Worm (Caenorhabditis elegans) whole organism, L4 larva: ENCODE results near the gene mrpl-37.

Experiments
- D1046.2 ChIP-seq: fragments of 200-800 bp; sonication (Bioruptor generic); IDR thresholded peaks from 2 replicates; pipeline ENCODE4 v1.3.6; 2022; ENCODE audit warnings: missing genetic modification characterization, missing compliant biosample characterization
- F37D6.2 ChIP-seq: sonication (generic microtip); optimal IDR thresholded peaks from 2 replicates; lab custom pipeline; 2016; ENCODE audit warnings: mild to moderate bottlenecking, missing genetic modification characterization, missing compliant biosample characterization
- F44E2.7 ChIP-seq: fragments of 200-800 bp; sonication (Bioruptor generic); IDR thresholded peaks from 2 replicates; pipeline ENCODE4 v2.1.2; 2022; ENCODE audit warnings: missing genetic modification characterization, missing compliant biosample characterization
- F49E8.2 ChIP-seq: sonication (generic microtip); optimal IDR thresholded peaks from 2 replicates; lab custom pipeline; 2016; ENCODE audit warnings: missing compliant biosample characterization, mild to moderate bottlenecking, missing genetic modification characterization, borderline replicate concordance
- R02D3.7 ChIP-seq: fragments of 150-350 bp; sonication (generic microtip); optimal IDR thresholded peaks from 3 replicates; lab custom pipeline; 2014; ENCODE audit warnings: missing biosample characterization, missing genetic modification characterization
- T26A8.4 ChIP-seq: fragments of 200-800 bp; sonication (Bioruptor generic); IDR thresholded peaks from 2 replicates; pipeline ENCODE4 v1.3.6; 2022; ENCODE audit warnings: missing genetic modification characterization, missing compliant biosample characterization
- Y105C5A.15 ChIP-seq: fragments of 200-800 bp; sonication (Bioruptor generic); IDR thresholded peaks from 2 replicates; pipeline ENCODE4 v1.3.6; 2022; ENCODE audit warnings: missing genetic modification characterization, missing compliant biosample characterization
- Y48G9A.11 ChIP-seq: fragments of 200-800 bp; sonication (Bioruptor generic); IDR thresholded peaks from 2 replicates; pipeline ENCODE4 v1.3.6; 2022; ENCODE audit warnings: missing genetic modification reagents, missing genetic modification characterization, missing compliant biosample characterization
- ZK546.5 ChIP-seq, 2 experiments: sonication (generic microtip); optimal IDR thresholded peaks; 2 replicates each; lab custom pipeline; 2017; ENCODE audit warnings: missing biosample characterization in 2 of 2, missing genetic modification characterization in 2 of 2
- aha-1 ChIP-seq: fragments of 150-350 bp; peaks from one replicate; lab custom pipeline; 2014; ENCODE audit warnings: missing biosample characterization, missing genetic modification characterization
- aly-2 ChIP-seq: sonication (generic microtip); optimal IDR thresholded peaks from 2 replicates; lab custom pipeline; 2018; ENCODE audit warnings: missing biosample characterization, missing genetic modification characterization
- attf-4 ChIP-seq: sonication (generic microtip); optimal IDR thresholded peaks from 3 replicates; lab custom pipeline; 2017; ENCODE audit warnings: missing biosample characterization, missing genetic modification characterization
- ceh-20 ChIP-seq: fragments of 200-800 bp; sonication (Bioruptor generic); IDR thresholded peaks from 2 replicates; pipeline ENCODE4 v1.3.6; 2022; ENCODE audit warnings: missing genetic modification reagents, missing genetic modification characterization, missing compliant biosample characterization
- ceh-28 ChIP-seq: fragments of 150-350 bp; optimal IDR thresholded peaks from 2 replicates; lab custom pipeline; 2014; ENCODE audit warnings: missing biosample characterization, missing genetic modification reagents, missing genetic modification characterization
- ceh-32 ChIP-seq: sonication (generic microtip); optimal IDR thresholded peaks from 2 replicates; lab custom pipeline; 2016; ENCODE audit warnings: mild to moderate bottlenecking, missing genetic modification characterization, missing compliant biosample characterization; ENCODE audit not compliant: poor library complexity
- ces-1 ChIP-seq: fragments of 150-350 bp; sonication (generic microtip); optimal IDR thresholded peaks from 4 replicates; lab custom pipeline; 2014; ENCODE audit warnings: missing biosample characterization, missing genetic modification reagents, missing genetic modification characterization
- cey-2 ChIP-seq: sonication (generic microtip); optimal IDR thresholded peaks from 3 replicates; lab custom pipeline; 2017; ENCODE audit warnings: missing genetic modification characterization, mild to moderate bottlenecking, missing compliant biosample characterization, antibody characterized with exemption, borderline replicate concordance; ENCODE audit not compliant: insufficient read depth
- ctbp-1 ChIP-seq: fragments of 200-800 bp; sonication (Bioruptor generic); IDR thresholded peaks from 2 replicates; pipeline ENCODE4 v1.3.6; 2022; ENCODE audit warnings: missing genetic modification reagents, missing genetic modification characterization, missing compliant biosample characterization
- daf-16 ChIP-seq, 3 experiments: sonication (generic microtip); optimal IDR thresholded peaks; 2 replicates each; lab custom pipeline; 2016 to 2017; ENCODE audit warnings: missing genetic modification characterization in 3 of 3, missing genetic modification reagents in 3 of 3, mild to moderate bottlenecking in 2 of 3, missing compliant biosample characterization in 2 of 3, missing biosample characterization in 1 of 3, moderate library complexity in 1 of 3
- daf-8 ChIP-seq: fragments of 200-800 bp; sonication (Bioruptor generic); IDR thresholded peaks from 2 replicates; pipeline ENCODE4 v1.3.6; 2022; ENCODE audit warnings: missing genetic modification characterization, missing compliant biosample characterization
- egl-27 ChIP-seq: sonication (generic microtip); optimal IDR thresholded peaks from 3 replicates; lab custom pipeline; 2017; ENCODE audit warnings: missing biosample characterization, missing genetic modification reagents, missing genetic modification characterization
- fkh-10 ChIP-seq: fragments of 150-350 bp; optimal IDR thresholded peaks from 2 replicates; lab custom pipeline; 2014; ENCODE audit warnings: missing biosample characterization, missing genetic modification reagents, missing genetic modification characterization
- hif-1 ChIP-seq, 2 experiments: sonication (generic microtip); optimal IDR thresholded peaks; 2 replicates each; lab custom pipeline; 2016 to 2017; ENCODE audit warnings: missing compliant biosample characterization in 2 of 2, missing genetic modification characterization in 2 of 2, missing genetic modification reagents in 2 of 2, missing genotype in 2 of 2, mild to moderate bottlenecking in 1 of 2
- hlh-11 ChIP-seq: fragments of 200-800 bp; sonication (Bioruptor generic); optimal IDR thresholded peaks from 2 replicates; lab custom pipeline; 2018; ENCODE audit warnings: mild to moderate bottlenecking, missing genetic modification characterization, missing compliant biosample characterization
- hmg-1.1 ChIP-seq: fragments of 200-800 bp; sonication (Bioruptor generic); IDR thresholded peaks from 2 replicates; pipeline ENCODE4 v1.3.6; 2022; ENCODE audit warnings: missing genetic modification reagents, missing genetic modification characterization, missing compliant biosample characterization
- jun-1 ChIP-seq: fragments of 150-350 bp; optimal IDR thresholded peaks from 2 replicates; lab custom pipeline; 2014; ENCODE audit warnings: missing biosample characterization, missing genetic modification reagents, missing genetic modification characterization
- lim-7 ChIP-seq: fragments of 200-800 bp; sonication (Bioruptor generic); IDR thresholded peaks from 2 replicates; pipeline ENCODE4 v1.3.6; 2022; ENCODE audit warnings: missing genetic modification characterization, missing compliant biosample characterization
- lin-13 ChIP-seq: fragments of 150-350 bp; optimal IDR thresholded peaks from 2 replicates; lab custom pipeline; 2014; ENCODE audit warnings: missing biosample characterization, missing genetic modification reagents, missing genetic modification characterization
- lin-29 ChIP-seq: fragments of 200-800 bp; sonication (Bioruptor generic); IDR thresholded peaks from 2 replicates; pipeline ENCODE4 v1.3.6; 2022; ENCODE audit warnings: missing genetic modification reagents, missing genetic modification characterization, missing compliant biosample characterization
- madf-5 ChIP-seq, 2 experiments: fragments of 200-800 bp; sonication (Bioruptor generic); IDR thresholded peaks; 2 replicates each; pipeline ENCODE4 v1.3.6; 2022; ENCODE audit warnings: missing compliant biosample characterization in 2 of 2, missing genetic modification characterization in 2 of 2
- mep-1 ChIP-seq: fragments of 150-350 bp; sonication (generic microtip); optimal IDR thresholded peaks from 3 replicates; lab custom pipeline; 2014; ENCODE audit warnings: missing biosample characterization, missing genetic modification characterization
- mxl-2 ChIP-seq: fragments of 200-800 bp; sonication (Bioruptor generic); conservative IDR thresholded peaks from 2 replicates; pipeline ENCODE4 v1.3.6; 2022; ENCODE audit warnings: missing genetic modification reagents, missing genetic modification characterization, missing compliant biosample characterization
- mxl-3 ChIP-seq: fragments of 200-800 bp; sonication (Bioruptor generic); optimal IDR thresholded peaks from 2 replicates; lab custom pipeline; 2018; ENCODE audit warnings: mild to moderate bottlenecking, missing genetic modification characterization, missing compliant biosample characterization
- nhr-10 ChIP-seq: fragments of 150-350 bp; optimal IDR thresholded peaks from 2 replicates; lab custom pipeline; 2014; ENCODE audit warnings: missing biosample characterization, missing genetic modification characterization
- nhr-102 ChIP-seq: sonication (generic microtip); optimal IDR thresholded peaks from 2 replicates; lab custom pipeline; 2016; ENCODE audit warnings: mild to moderate bottlenecking, missing genetic modification characterization, moderate library complexity, missing compliant biosample characterization
- nhr-41 ChIP-seq: fragments of 200-800 bp; sonication (Bioruptor generic); IDR thresholded peaks from 2 replicates; pipeline ENCODE4 v1.3.6; 2022; ENCODE audit warnings: missing genetic modification reagents, missing genetic modification characterization, missing compliant biosample characterization
- nhr-42 ChIP-seq: fragments of 200-800 bp; sonication (Bioruptor generic); IDR thresholded peaks from 2 replicates; pipeline ENCODE4 v1.3.6; 2022; ENCODE audit warnings: missing genetic modification characterization, missing compliant biosample characterization
- nhr-48 ChIP-seq: sonication (generic microtip); optimal IDR thresholded peaks from 2 replicates; lab custom pipeline; 2016; ENCODE audit warnings: mild to moderate bottlenecking, missing genetic modification characterization, missing compliant biosample characterization
- nhr-76 ChIP-seq: fragments of 150-350 bp; optimal IDR thresholded peaks from 2 replicates; lab custom pipeline; 2014; ENCODE audit warnings: missing biosample characterization, missing genetic modification characterization
- pha-4 ChIP-seq, 2 experiments: fragments of 150-350 bp in 1 of 2; fragments of 200-800 bp in 1 of 2; sonication (Bioruptor generic) in 1 of 2; IDR thresholded peaks in 1 of 2; optimal IDR thresholded peaks in 1 of 2; 2 replicates each; pipeline versions ENCODE4 v1.3.6 to Lab custom; 2014 to 2022; ENCODE audit warnings: missing genetic modification characterization in 2 of 2, missing genetic modification reagents in 2 of 2, missing biosample characterization in 1 of 2, missing compliant biosample characterization in 1 of 2
- php-3 ChIP-seq: fragments of 200-800 bp; sonication (Bioruptor generic); IDR thresholded peaks from 2 replicates; pipeline ENCODE4 v1.3.6; 2022; ENCODE audit warnings: missing genetic modification reagents, missing genetic modification characterization, missing compliant biosample characterization
- set-16 ChIP-seq: fragments of 200-800 bp; sonication (Bioruptor generic); IDR thresholded peaks from 2 replicates; pipeline ENCODE4 v1.3.6; 2022; ENCODE audit warnings: missing genetic modification reagents, missing genetic modification characterization, missing compliant biosample characterization
- skn-1 ChIP-seq: fragments of 150-350 bp; optimal IDR thresholded peaks from 2 replicates; lab custom pipeline; 2014; ENCODE audit warnings: missing biosample characterization, missing genetic modification characterization
- snpc-1.2 ChIP-seq: fragments of 200-800 bp; sonication (Bioruptor generic); IDR thresholded peaks from 2 replicates; pipeline ENCODE4 v1.3.6; 2022; ENCODE audit warnings: missing genetic modification reagents, missing genetic modification characterization, missing compliant biosample characterization
- tra-1 ChIP-seq: fragments of 200-800 bp; sonication (Bioruptor generic); IDR thresholded peaks from 2 replicates; pipeline ENCODE4 v1.3.6; 2022; ENCODE audit warnings: missing genetic modification reagents, missing genetic modification characterization, missing compliant biosample characterization
- unc-62 ChIP-seq, 3 experiments: fragments of 150-350 bp in 1 of 3; sonication (generic microtip); optimal IDR thresholded peaks in 2 of 3; peaks in 1 of 3; 1 replicate in 1 of 3; 2 replicates in 2 of 3; lab custom pipeline; 2014 to 2017; ENCODE audit warnings: missing biosample characterization in 3 of 3, missing genetic modification characterization in 3 of 3, missing genetic modification reagents in 3 of 3, missing genotype in 1 of 3
- zfp-3 ChIP-seq: fragments of 200-800 bp; sonication (Bioruptor generic); conservative IDR thresholded peaks from 2 replicates; pipeline ENCODE4 v1.3.6; 2022; ENCODE audit warnings: missing genetic modification reagents, missing genetic modification characterization, missing compliant biosample characterization
- ztf-7 ChIP-seq: fragments of 150-350 bp; optimal IDR thresholded peaks from 2 replicates; lab custom pipeline; 2014; ENCODE audit warnings: missing biosample characterization, missing genetic modification characterization

Gene mrpl-37

ce11 chrII:13575018-13575948, at the start of gene mrpl-37, which contains the start of gene lin-38 (continued):
- TF ChIP-seq Y48G9A.11 (no peak), hmg-1.1 (peak; percentile 64), lin-29 (GFP tag; lab: Robert Waterston, UW) (no peak), D1046.2 (GFP tag; lab: Robert Waterston, UW) (no peak), set-16 (GFP tag; lab: Robert Waterston, UW) (peak; percentile 78), F49E8.2 (peak; percentile 13), aly-2 (tag; lab: Kevin White, UChicago) (no peak), F37D6.2 (tag; lab: Kevin White, UChicago) (peak; percentile 25), hlh-11 (no peak), Y105C5A.15 (no peak), attf-4 (no peak), madf-5 (GFP tag; IDR thresholded peaks at IDR 0.05; lab: Robert Waterston, UW) (no peak), pha-4 (GFP tag; IDR thresholded peaks at IDR 0.05; lab: Robert Waterston, UW) (peak; percentile 39; the same call in 1 of the 2 replicates), pha-4 (tag; optimal IDR thresholded peaks at IDR 0.05; lab: Kevin White, UChicago) (no peak), T26A8.4 (GFP tag; lab: Robert Waterston, UW) (no peak), ceh-28 (tag; lab: Kevin White, UChicago) (no peak), F44E2.7 (GFP tag; lab: Robert Waterston, UW) (no peak), egl-27 (tag; lab: Kevin White, UChicago) (no peak), unc-62 (GFP tag; optimal IDR thresholded peaks at IDR 0.05 in 1 of 2; lab: Kevin White, UChicago) (no peak), unc-62 (tag; optimal IDR thresholded peaks at IDR 0.05; lab: Kevin White, UChicago) (no peak), tra-1 (GFP tag; lab: Robert Waterston, UW) (no peak), hif-1 (tag; optimal IDR thresholded peaks at IDR 0.05; lab: Kevin White, UChicago) (peak in 1 of 2 experiments; percentile 63), nhr-76 (tag; lab: Kevin White, UChicago) (no peak), fkh-10 (GFP tag; lab: Kevin White, UChicago) (peak; percentile 53), skn-1 (tag; lab: Kevin White, UChicago) (no peak), ces-1 (no peak), nhr-42 (GFP tag; lab: Robert Waterston, UW) (no peak), nhr-48 (tag; lab: Kevin White, UChicago) (no peak), aha-1 (tag; lab: Kevin White, UChicago) (peak; percentile 98), nhr-10 (tag; lab: Kevin White, UChicago) (no peak), ctbp-1 (GFP tag; lab: Robert Waterston, UW) (no peak), zfp-3 (GFP tag; lab: Robert Waterston, UW) (no peak), php-3 (GFP tag; lab: Robert Waterston, UW) (no peak), ZK546.5 (tag; optimal IDR thresholded peaks at IDR 0.05; lab: Kevin White, UChicago) (no peak), mxl-3 (GFP tag; lab: Kevin White, UChicago) (no peak), snpc-1.2 (GFP tag; lab: Robert Waterston, UW) (no peak), ceh-32 (tag; lab: Kevin White, UChicago) (no peak), ceh-20 (GFP tag; lab: Robert Waterston, UW) (no peak), mep-1 (tag; lab: Kevin White, UChicago) (peak; percentile 73), cey-2 (no peak), lim-7 (no peak), R02D3.7 (tag; lab: Kevin White, UChicago) (no peak), daf-16 (GFP tag; optimal IDR thresholded peaks at IDR 0.05; lab: Kevin White, UChicago) (no peak), daf-16 (tag; optimal IDR thresholded peaks at IDR 0.05; lab: Kevin White, UChicago) (peak; percentile 46), mxl-2 (no peak), nhr-102 (tag; lab: Kevin White, UChicago) (no peak), ztf-7 (tag; lab: Kevin White, UChicago) (no peak), lin-13 (GFP tag; lab: Kevin White, UChicago) (peak; percentile 84), jun-1 (no peak), daf-8 (GFP tag; lab: Robert Waterston, UW) (no peak), nhr-41 (GFP tag; lab: Robert Waterston, UW) (no peak)
